Fruit fly (Drosophila melanogaster) Kc167 (cell line): ENCODE measurements around the gene PIG-Wb.

Experiments
- Sin3A ChIP-seq: fragments of >200 bp; optimal IDR thresholded peaks from 2 replicates; lab custom pipeline; 2018; ENCODE audit warnings: missing external identifiers
- h ChIP-seq: fragments of >200 bp; optimal IDR thresholded peaks from 3 replicates; lab custom pipeline; 2018; ENCODE audit warnings: missing external identifiers
- insv ChIP-seq: fragments of >200 bp; optimal IDR thresholded peaks from 3 replicates; lab custom pipeline; 2018; ENCODE audit warnings: missing external identifiers
- psq ChIP-seq: fragments of >200 bp; optimal IDR thresholded peaks from 2 replicates; lab custom pipeline; 2017; ENCODE audit warnings: missing external identifiers
- ttk ChIP-seq: sonication (Bioruptor generic); optimal IDR thresholded peaks from 2 replicates; lab custom pipeline; 2017; ENCODE audit warnings: missing external identifiers

- TF ChIP-seq Sin3A (no peak), psq (lab: Kevin White, UChicago) (no peak), h (lab: Kevin White, UChicago) (no peak), insv (lab: Kevin White, UChicago) (no peak), ttk (lab: Kevin White, UChicago) (no peak)
Measured at dm6 chr3L:1735603-1736002, 2.3 kb downstream of the PIG-Wb start, which contains the start of gene Oseg4.
